Fruit fly (Drosophila melanogaster) whole organism, embryonic: ENCODE results near the gene Fitm.

Experiments used
- CG11696 ChIP-seq: fragments of 200-800 bp; sonication (Bioruptor generic); IDR thresholded peaks from 2 replicates; pipeline ENCODE4 v1.3.6; 2022; ENCODE audit warnings: missing biosample characterization, missing genetic modification characterization
- CG4404 ChIP-seq: fragments of 200-800 bp; sonication (Bioruptor generic); IDR thresholded peaks from 2 replicates; pipeline ENCODE4 v1.3.6; 2022; ENCODE audit warnings: missing biosample characterization, missing genetic modification characterization
- H2.0 ChIP-seq: fragments of 200-800 bp; sonication (Bioruptor generic); IDR thresholded peaks from 2 replicates; pipeline ENCODE4 v1.3.6; 2022; ENCODE audit warnings: missing biosample characterization, missing genetic modification characterization
- HLHmδ ChIP-seq: fragments of 200-800 bp; sonication (Bioruptor generic); optimal IDR thresholded peaks from 2 replicates; lab custom pipeline; 2018; ENCODE audit warnings: missing biosample characterization, mild to moderate bottlenecking, missing genetic modification characterization, moderate library complexity
- Hsf ChIP-seq: fragments of 200-800 bp; sonication (Bioruptor generic); optimal IDR thresholded peaks from 3 replicates; lab custom pipeline; 2016; ENCODE audit warnings: missing biosample characterization, missing genetic modification characterization
- Kr ChIP-seq: fragments of 200-800 bp; sonication (Bioruptor generic); optimal IDR thresholded peaks from 2 replicates; lab custom pipeline; 2017; ENCODE audit warnings: missing biosample characterization, mild to moderate bottlenecking, missing genetic modification characterization
- Mad ChIP-seq: fragments of 200-800 bp; sonication (Bioruptor generic); optimal IDR thresholded peaks from 2 replicates; lab custom pipeline; 2016; ENCODE audit warnings: missing biosample characterization, missing genetic modification characterization
- Oaz ChIP-seq: fragments of 200-800 bp; sonication (Bioruptor generic); IDR thresholded peaks from 2 replicates; pipeline ENCODE4 v1.3.6; 2022; ENCODE audit warnings: missing biosample characterization, missing genetic modification characterization
- Xbp1 ChIP-seq: fragments of 200-800 bp; sonication (Bioruptor generic); optimal IDR thresholded peaks from 3 replicates; lab custom pipeline; 2016; ENCODE audit warnings: missing biosample characterization, mild to moderate bottlenecking, missing genetic modification characterization
- lmd ChIP-seq: fragments of 200-800 bp; sonication (Bioruptor generic); IDR thresholded peaks from 2 replicates; pipeline ENCODE4 v1.3.6; 2022; ENCODE audit warnings: missing biosample characterization, missing genetic modification characterization
- psq ChIP-seq: fragments of 200-800 bp; sonication (Bioruptor generic); optimal IDR thresholded peaks from 2 replicates; lab custom pipeline; 2017; ENCODE audit warnings: missing biosample characterization, missing genetic modification characterization

- TF ChIP-seq Xbp1 (GFP tag; lab: Kevin White, UChicago) (no peak), CG4404 (GFP tag; lab: Robert Waterston, UW) (no peak), H2.0 (no peak), psq (GFP tag; lab: Kevin White, UChicago) (no peak), Hsf (GFP tag; lab: Kevin White, UChicago) (no peak), Kr (no peak), CG11696 (GFP tag; lab: Robert Waterston, UW) (no peak), HLHmδ (GFP tag; lab: Kevin White, UChicago) (no peak), lmd (GFP tag; lab: Robert Waterston, UW) (no peak), Mad (GFP tag; lab: Kevin White, UChicago) (no peak), Oaz (GFP tag; lab: Robert Waterston, UW) (no peak)
Measured at dm6 chr3L:5129199-5129598, 16.7 kb downstream of the Fitm start, which contains the start of gene CG4597.
